Worm (Caenorhabditis elegans) whole organism, L4 larva: ENCODE measurements around the gene T20G5.8.

Experiments
- F10B5.3 ChIP-seq: sonication (generic microtip); optimal IDR thresholded peaks from 2 replicates; lab custom pipeline; 2016; ENCODE audit warnings: mild to moderate bottlenecking, missing genetic modification characterization, missing compliant biosample characterization
- F44E2.7 ChIP-seq: fragments of 200-800 bp; sonication (Bioruptor generic); IDR thresholded peaks from 2 replicates; pipeline ENCODE4 v2.1.2; 2022; ENCODE audit warnings: missing genetic modification characterization, missing compliant biosample characterization
- F49E8.2 ChIP-seq: sonication (generic microtip); optimal IDR thresholded peaks from 2 replicates; lab custom pipeline; 2016; ENCODE audit warnings: missing compliant biosample characterization, mild to moderate bottlenecking, missing genetic modification characterization, borderline replicate concordance
- T26A8.4 ChIP-seq: fragments of 200-800 bp; sonication (Bioruptor generic); IDR thresholded peaks from 2 replicates; pipeline ENCODE4 v1.3.6; 2022; ENCODE audit warnings: missing genetic modification characterization, missing compliant biosample characterization
- Y75B8A.6 ChIP-seq: fragments of 200-800 bp; sonication (Bioruptor generic); IDR thresholded peaks from 2 replicates; pipeline ENCODE4 v1.3.6; 2022; ENCODE audit warnings: missing genetic modification reagents, missing genetic modification characterization, missing compliant biosample characterization
- ZK337.2 ChIP-seq: fragments of 200-800 bp; sonication (Bioruptor generic); IDR thresholded peaks from 2 replicates; pipeline ENCODE4 v1.3.6; 2022; ENCODE audit warnings: missing genetic modification reagents, missing genetic modification characterization, missing compliant biosample characterization
- aly-2 ChIP-seq: sonication (generic microtip); optimal IDR thresholded peaks from 2 replicates; lab custom pipeline; 2018; ENCODE audit warnings: missing biosample characterization, missing genetic modification characterization
- arid-1 ChIP-seq: fragments of 200-800 bp; sonication (Bioruptor generic); conservative IDR thresholded peaks from 2 replicates; pipeline ENCODE4 v1.3.6; 2022; ENCODE audit warnings: missing genetic modification reagents, missing genetic modification characterization, missing compliant biosample characterization
- ceh-32 ChIP-seq: sonication (generic microtip); optimal IDR thresholded peaks from 2 replicates; lab custom pipeline; 2016; ENCODE audit warnings: mild to moderate bottlenecking, missing genetic modification characterization, missing compliant biosample characterization; ENCODE audit not compliant: poor library complexity
- daf-16 ChIP-seq, 3 experiments: sonication (generic microtip); optimal IDR thresholded peaks; 2 replicates each; lab custom pipeline; 2016 to 2017; ENCODE audit warnings: missing genetic modification characterization in 3 of 3, missing genetic modification reagents in 3 of 3, mild to moderate bottlenecking in 2 of 3, missing compliant biosample characterization in 2 of 3, missing biosample characterization in 1 of 3, moderate library complexity in 1 of 3
- daf-19 ChIP-seq: fragments of 200-800 bp; sonication (Bioruptor generic); conservative IDR thresholded peaks from 2 replicates; pipeline ENCODE4 v1.3.6; 2022; ENCODE audit warnings: missing genetic modification characterization, missing compliant biosample characterization
- dmd-6 ChIP-seq: fragments of 200-800 bp; sonication (Bioruptor generic); IDR thresholded peaks from 2 replicates; pipeline ENCODE4 v1.3.6; 2022; ENCODE audit warnings: missing genetic modification reagents, missing genetic modification characterization, missing compliant biosample characterization
- dmd-9 ChIP-seq: fragments of 200-800 bp; sonication (Bioruptor generic); IDR thresholded peaks from 2 replicates; pipeline ENCODE4 v1.3.6; 2022; ENCODE audit warnings: missing genetic modification reagents, missing genetic modification characterization, missing compliant biosample characterization
- fos-1 ChIP-seq: fragments of 150-350 bp; optimal IDR thresholded peaks from 2 replicates; lab custom pipeline; 2014; ENCODE audit warnings: missing biosample characterization, missing genetic modification characterization
- gei-8 ChIP-seq: fragments of 200-800 bp; sonication (Bioruptor generic); optimal IDR thresholded peaks from 2 replicates; lab custom pipeline; 2018; ENCODE audit warnings: mild to moderate bottlenecking, missing genetic modification characterization, missing compliant biosample characterization
- hif-1 ChIP-seq, 2 experiments: sonication (generic microtip); optimal IDR thresholded peaks; 2 replicates each; lab custom pipeline; 2016 to 2017; ENCODE audit warnings: missing compliant biosample characterization in 2 of 2, missing genetic modification characterization in 2 of 2, missing genetic modification reagents in 2 of 2, missing genotype in 2 of 2, mild to moderate bottlenecking in 1 of 2
- hlh-11 ChIP-seq: fragments of 200-800 bp; sonication (Bioruptor generic); optimal IDR thresholded peaks from 2 replicates; lab custom pipeline; 2018; ENCODE audit warnings: mild to moderate bottlenecking, missing genetic modification characterization, missing compliant biosample characterization
- hmg-1.1 ChIP-seq: fragments of 200-800 bp; sonication (Bioruptor generic); IDR thresholded peaks from 2 replicates; pipeline ENCODE4 v1.3.6; 2022; ENCODE audit warnings: missing genetic modification reagents, missing genetic modification characterization, missing compliant biosample characterization
- lin-1 ChIP-seq: fragments of 200-800 bp; sonication (Bioruptor generic); IDR thresholded peaks from 2 replicates; pipeline ENCODE4 v1.3.6; 2022; ENCODE audit warnings: missing genetic modification reagents, missing genetic modification characterization, missing compliant biosample characterization
- lin-29 ChIP-seq: fragments of 200-800 bp; sonication (Bioruptor generic); IDR thresholded peaks from 2 replicates; pipeline ENCODE4 v1.3.6; 2022; ENCODE audit warnings: missing genetic modification reagents, missing genetic modification characterization, missing compliant biosample characterization
- lin-38 ChIP-seq: fragments of 200-800 bp; sonication (Bioruptor generic); IDR thresholded peaks from 2 replicates; pipeline ENCODE4 v1.3.6; 2022; ENCODE audit warnings: missing genetic modification reagents, missing genetic modification characterization, missing compliant biosample characterization
- lir-3 ChIP-seq: sonication (generic microtip); optimal IDR thresholded peaks from 2 replicates; lab custom pipeline; 2016; ENCODE audit warnings: mild to moderate bottlenecking, missing genetic modification characterization, missing compliant biosample characterization
- nhr-11 ChIP-seq: fragments of 150-350 bp; optimal IDR thresholded peaks from 2 replicates; lab custom pipeline; 2014; ENCODE audit warnings: missing biosample characterization, missing genetic modification characterization
- nhr-237 ChIP-seq: sonication (generic microtip); optimal IDR thresholded peaks from 2 replicates; lab custom pipeline; 2017; ENCODE audit warnings: missing biosample characterization, missing genetic modification characterization
- nhr-28 ChIP-seq: fragments of 150-350 bp; optimal IDR thresholded peaks from 2 replicates; lab custom pipeline; 2014; ENCODE audit warnings: missing biosample characterization, missing genetic modification characterization
- nhr-41 ChIP-seq: fragments of 200-800 bp; sonication (Bioruptor generic); IDR thresholded peaks from 2 replicates; pipeline ENCODE4 v1.3.6; 2022; ENCODE audit warnings: missing genetic modification reagents, missing genetic modification characterization, missing compliant biosample characterization
- nhr-42 ChIP-seq: fragments of 200-800 bp; sonication (Bioruptor generic); IDR thresholded peaks from 2 replicates; pipeline ENCODE4 v1.3.6; 2022; ENCODE audit warnings: missing genetic modification characterization, missing compliant biosample characterization
- nhr-76 ChIP-seq: fragments of 150-350 bp; optimal IDR thresholded peaks from 2 replicates; lab custom pipeline; 2014; ENCODE audit warnings: missing biosample characterization, missing genetic modification characterization
- nhr-77 ChIP-seq: fragments of 150-350 bp; optimal IDR thresholded peaks from 2 replicates; lab custom pipeline; 2014; ENCODE audit warnings: missing biosample characterization, missing genetic modification characterization
- saeg-2 ChIP-seq: fragments of 200-800 bp; sonication (Bioruptor generic); IDR thresholded peaks from 2 replicates; pipeline ENCODE4 v1.3.6; 2022; ENCODE audit warnings: missing genetic modification reagents, missing genetic modification characterization, missing compliant biosample characterization
- set-16 ChIP-seq: fragments of 200-800 bp; sonication (Bioruptor generic); IDR thresholded peaks from 2 replicates; pipeline ENCODE4 v1.3.6; 2022; ENCODE audit warnings: missing genetic modification reagents, missing genetic modification characterization, missing compliant biosample characterization
- spr-3 ChIP-seq: fragments of 200-800 bp; sonication (Bioruptor generic); optimal IDR thresholded peaks from 2 replicates; lab custom pipeline; 2018; ENCODE audit warnings: mild to moderate bottlenecking, missing genetic modification characterization, missing compliant biosample characterization
- unc-130 ChIP-seq: sonication (generic microtip); optimal IDR thresholded peaks from 2 replicates; lab custom pipeline; 2016; ENCODE audit warnings: missing genetic modification reagents, missing genetic modification characterization, missing compliant biosample characterization
- unc-39 ChIP-seq: sonication (generic microtip); optimal IDR thresholded peaks from 2 replicates; lab custom pipeline; 2017; ENCODE audit warnings: missing biosample characterization, missing genetic modification characterization
- zfp-2 ChIP-seq: sonication (generic microtip); optimal IDR thresholded peaks from 2 replicates; lab custom pipeline; 2016; ENCODE audit warnings: mild to moderate bottlenecking, missing genetic modification characterization, missing compliant biosample characterization

The T20G5.8 gene

DNA sequence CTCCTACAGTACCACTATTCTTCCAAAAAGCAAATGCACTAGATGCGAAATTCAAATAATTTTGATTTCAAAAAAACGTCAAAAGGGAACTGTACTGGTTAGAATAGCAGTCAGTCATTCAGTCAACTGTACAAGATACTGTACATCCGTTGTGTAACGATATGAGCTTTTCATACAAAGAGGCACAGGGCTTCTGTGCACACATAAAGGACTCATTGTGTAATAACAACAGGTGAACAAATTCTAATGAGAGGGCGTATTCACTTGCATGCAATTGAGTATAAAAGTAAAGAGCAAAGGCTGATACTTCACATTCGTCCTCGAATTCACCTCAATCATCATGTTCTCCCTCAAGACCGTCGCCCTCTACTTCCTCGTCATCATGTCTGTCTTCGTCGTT is 1.7 kb upstream of the T20G5.8 start, which contains the start of gene dod-6:
Gene dod-6 (plus strand): TSS at position 301 of the 400 bp plus-strand sequence.
- no peak for TF ChIP-seq saeg-2 (GFP tag; lab: Robert Waterston, UW)
- TF ChIP-seq ceh-32 (tag; lab: Kevin White, UChicago) = no peak
- no peak for TF ChIP-seq ZK337.2 (GFP tag; lab: Robert Waterston, UW)
- no peak for TF ChIP-seq hif-1 (tag; optimal IDR thresholded peaks at IDR 0.05; lab: Kevin White, UChicago)
- no peak for TF ChIP-seq nhr-237 (tag; lab: Kevin White, UChicago)
- no peak for TF ChIP-seq nhr-11 (tag; lab: Kevin White, UChicago)
- no peak for TF ChIP-seq gei-8
- TF ChIP-seq nhr-77 (tag; lab: Kevin White, UChicago) = no peak
- no peak for TF ChIP-seq F10B5.3 (tag; lab: Kevin White, UChicago)
- no peak for TF ChIP-seq nhr-41
- TF ChIP-seq Y75B8A.6 (GFP tag; lab: Robert Waterston, UW) = no peak
- TF ChIP-seq nhr-76 = no peak
- TF ChIP-seq nhr-42 = no peak

DNA sequence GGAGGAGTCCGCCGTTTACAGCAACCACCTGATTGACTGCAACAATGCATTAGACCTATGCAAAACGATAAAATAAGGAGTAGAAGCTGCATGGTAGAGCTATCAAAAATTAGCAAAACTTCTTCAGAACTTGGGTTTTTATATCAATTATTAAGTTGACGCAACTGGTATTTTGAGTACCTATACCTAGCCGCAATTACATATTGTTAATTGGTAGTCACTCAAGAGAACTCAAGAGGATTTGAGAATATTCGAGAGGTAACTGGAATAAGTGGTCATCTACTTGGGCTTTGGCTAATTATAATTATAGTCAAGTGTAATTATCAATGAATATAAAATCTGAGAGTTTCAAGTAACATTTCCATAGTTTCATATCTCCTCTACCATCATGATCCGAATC is 2.1 kb downstream of the T20G5.8 start, which contains the start of the genes T20G5.13 and T20G5.12:
Gene T20G5.13 (minus strand): TSS at position 101 of the 400 bp plus-strand sequence.
Gene T20G5.12 (plus strand): TSS at position 370 of the 400 bp plus-strand sequence.
- TF ChIP-seq hif-1 (tag; optimal IDR thresholded peaks at IDR 0.05; lab: Kevin White, UChicago) = no peak
- TF ChIP-seq hmg-1.1 (GFP tag; lab: Robert Waterston, UW) = no peak
- TF ChIP-seq nhr-28 (tag; lab: Kevin White, UChicago) = no peak
- no peak for TF ChIP-seq lin-29 (GFP tag; lab: Robert Waterston, UW)
- TF ChIP-seq F44E2.7 = no peak
- TF ChIP-seq F49E8.2 = no peak
- no peak for TF ChIP-seq ZK337.2 (GFP tag; lab: Robert Waterston, UW)
- TF ChIP-seq T26A8.4 (GFP tag; lab: Robert Waterston, UW) = no peak
- TF ChIP-seq unc-130 (GFP tag; lab: Kevin White, UChicago) = no peak
- TF ChIP-seq arid-1 (GFP tag; lab: Robert Waterston, UW) = no peak
- TF ChIP-seq set-16 = no peak
- no peak for TF ChIP-seq lin-1 (GFP tag; lab: Robert Waterston, UW)
- TF ChIP-seq daf-19 = no peak
- TF ChIP-seq, all 104 proteins: peak for 0

DNA sequence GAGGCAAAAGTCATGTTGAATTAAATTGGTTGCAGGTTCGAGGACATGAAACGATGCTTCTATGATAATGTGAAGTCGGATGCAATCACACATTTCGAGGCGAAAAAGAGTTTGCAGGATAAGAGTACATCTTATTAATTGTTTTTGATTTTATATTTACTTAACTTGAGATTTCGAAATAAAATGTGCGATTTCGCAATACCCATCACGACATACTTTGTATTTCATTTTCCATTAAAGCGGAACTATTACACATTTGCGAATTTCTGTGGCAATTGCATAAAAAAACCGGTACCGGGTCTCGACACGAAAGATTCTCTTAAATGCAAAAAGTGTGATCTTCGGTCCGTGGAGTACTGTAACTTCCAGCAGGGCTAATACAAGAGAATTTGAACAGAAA is 3.2 kb downstream of the T20G5.8 start:
- TF ChIP-seq hlh-11 (tag; lab: Kevin White, UChicago) = no peak
- TF ChIP-seq dmd-9 = no peak
- TF ChIP-seq lir-3 (tag; lab: Kevin White, UChicago) = no peak
- TF ChIP-seq hmg-1.1 (GFP tag; lab: Robert Waterston, UW) = no peak
- no peak for TF ChIP-seq spr-3
- TF ChIP-seq zfp-2 (tag; lab: Kevin White, UChicago) = no peak
- no peak for TF ChIP-seq daf-16 (GFP tag; optimal IDR thresholded peaks at IDR 0.05; lab: Kevin White, UChicago)
- TF ChIP-seq daf-16 (tag; optimal IDR thresholded peaks at IDR 0.05; lab: Kevin White, UChicago) = no peak
- TF ChIP-seq set-16 = no peak
- no peak for TF ChIP-seq nhr-11 (tag; lab: Kevin White, UChicago)
- TF ChIP-seq T26A8.4 (GFP tag; lab: Robert Waterston, UW) = no peak
- TF ChIP-seq Y75B8A.6 (GFP tag; lab: Robert Waterston, UW) = no peak
- no peak for TF ChIP-seq fos-1 (tag; lab: Kevin White, UChicago)
- no peak for TF ChIP-seq unc-39 (tag; lab: Kevin White, UChicago)
- no peak for TF ChIP-seq hif-1 (tag; optimal IDR thresholded peaks at IDR 0.05; lab: Kevin White, UChicago)
- TF ChIP-seq dmd-6 (GFP tag; lab: Robert Waterston, UW) = no peak
- no peak for TF ChIP-seq aly-2 (tag; lab: Kevin White, UChicago)
- TF ChIP-seq lin-38 = no peak
